Worm (Caenorhabditis elegans): ENCODE results near the gene F47B10.5.

- no peak for TF ChIP-seq aha-1 (tag)
- TF ChIP-seq snpc-4 (tag; optimal IDR thresholded peaks at IDR 0.05), result no peak
- no peak for TF ChIP-seq php-3 (GFP tag; IDR thresholded peaks at IDR 0.05)
Measured at ce11 chrX:10881984-10882383, 8.4 kb downstream of the F47B10.5 start, which contains the start of gene T21E8.6.

All from whole organism, L4 larva.